Worm (Caenorhabditis elegans): ENCODE results near the gene srh-37.

- TF ChIP-seq pha-4 (tag; optimal IDR thresholded peaks at IDR 0.05) (no peak), nhr-11 (tag; optimal IDR thresholded peaks at IDR 0.05) (no peak), unc-62 (GFP tag; optimal IDR thresholded peaks at IDR 0.05) (no peak), tbx-2 (tag; optimal IDR thresholded peaks at IDR 0.05) (no peak)
Observed at ce11 chrV:502803-503273, 9.5 kb downstream of the srh-37 start, which contains the start of gene T01G6.10.
